Worm (Caenorhabditis elegans) whole organism, mixed stage, embryonic: ENCODE measurements around the gene pho-14.

Experiments used
- M03D4.4 ChIP-seq: sonication (generic microtip); optimal IDR thresholded peaks from 2 replicates; lab custom pipeline; 2017; ENCODE audit warnings: mild to moderate bottlenecking, missing genetic modification characterization, missing compliant biosample characterization
- blmp-1 ChIP-seq: fragments of 150-350 bp; optimal IDR thresholded peaks from 2 replicates; lab custom pipeline; 2014; ENCODE audit warnings: missing biosample characterization, missing genetic modification characterization
- ceh-83 ChIP-seq: fragments of 200-800 bp; sonication (Bioruptor generic); optimal IDR thresholded peaks from 2 replicates; lab custom pipeline; 2018; ENCODE audit warnings: mild to moderate bottlenecking, missing genetic modification characterization, missing compliant biosample characterization
- ham-2 ChIP-seq: fragments of 200-800 bp; sonication (Bioruptor generic); optimal IDR thresholded peaks from 2 replicates; lab custom pipeline; 2018; ENCODE audit warnings: mild to moderate bottlenecking, missing genetic modification characterization, missing compliant biosample characterization
- nhr-28 ChIP-seq: fragments of 150-350 bp; optimal IDR thresholded peaks from 2 replicates; lab custom pipeline; 2014; ENCODE audit warnings: missing biosample characterization, missing genetic modification characterization
- nhr-76 ChIP-seq: sonication (generic microtip); optimal IDR thresholded peaks from 2 replicates; lab custom pipeline; 2017; ENCODE audit warnings: missing biosample characterization, missing genetic modification characterization
- pha-4 ChIP-seq: fragments of 150-350 bp; optimal IDR thresholded peaks from 2 replicates; lab custom pipeline; 2018; ENCODE audit warnings: missing biosample characterization, missing genetic modification reagents, missing genetic modification characterization
- unc-62 ChIP-seq: fragments of 150-350 bp; optimal IDR thresholded peaks from 2 replicates; lab custom pipeline; 2014; ENCODE audit warnings: missing biosample characterization, missing genetic modification reagents, missing genetic modification characterization

DNA sequence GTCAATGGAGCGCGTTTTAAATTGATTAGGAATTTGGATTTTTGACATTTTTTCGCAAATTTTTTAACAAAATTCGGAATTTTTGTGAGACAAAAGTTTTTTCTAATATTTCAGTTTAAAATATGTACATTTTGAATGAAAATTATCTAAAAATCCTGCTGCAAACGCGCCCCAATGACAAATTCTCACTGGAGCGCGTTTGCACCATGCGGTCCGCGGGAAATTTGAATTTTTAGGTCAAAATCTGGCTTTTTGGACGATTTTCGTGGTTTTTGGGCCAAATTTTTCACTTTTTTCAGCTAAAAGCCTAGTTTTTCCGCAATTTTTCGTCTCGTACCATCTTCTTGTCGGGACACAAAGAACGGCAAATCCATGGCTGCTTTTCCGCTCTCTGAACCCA lies 32.1 kb upstream of the pho-14 start:
- TF ChIP-seq nhr-28 = no peak
- no peak for TF ChIP-seq unc-62 (GFP tag; lab: Kevin White, UChicago)
- no peak for TF ChIP-seq blmp-1 (tag; lab: Kevin White, UChicago)
- TF ChIP-seq M03D4.4 (tag; lab: Kevin White, UChicago) = no peak
- TF ChIP-seq nhr-76 (tag; lab: Kevin White, UChicago) = no peak
- TF ChIP-seq pha-4 (tag; lab: Kevin White, UChicago) = no peak
- no peak for TF ChIP-seq ham-2 (GFP tag; lab: Kevin White, UChicago)
- no peak for TF ChIP-seq ceh-83
